Fruit fly (Drosophila melanogaster) whole organism, adult: ENCODE results near the gene Wnt10.

ENCODE experiments used
- CG11617 ChIP-seq: fragments of 200-800 bp; sonication (Bioruptor generic); optimal IDR thresholded peaks from 2 replicates; lab custom pipeline; 2017; ENCODE audit warnings: mild to moderate bottlenecking, missing biosample characterization, missing genetic modification reagents, missing genetic modification characterization
- CG14711 ChIP-seq: fragments of 200-800 bp; sonication (Bioruptor generic); optimal IDR thresholded peaks from 2 replicates; lab custom pipeline; 2018; ENCODE audit warnings: missing biosample characterization, mild to moderate bottlenecking, missing genetic modification characterization, moderate library complexity
- CG7101 ChIP-seq: fragments of 200-800 bp; sonication (Bioruptor generic); optimal IDR thresholded peaks from 2 replicates; lab custom pipeline; 2018; ENCODE audit warnings: missing biosample characterization, mild to moderate bottlenecking, missing genetic modification characterization, moderate library complexity
- Mnt ChIP-seq: fragments of 200-800 bp; sonication (Bioruptor generic); optimal IDR thresholded peaks from 2 replicates; lab custom pipeline; 2016; ENCODE audit warnings: missing biosample characterization, mild to moderate bottlenecking, missing genetic modification characterization
- bab1 ChIP-seq: fragments of 200-800 bp; sonication (Bioruptor generic); optimal IDR thresholded peaks from 3 replicates; lab custom pipeline; 2019; ENCODE audit warnings: missing biosample characterization, mild to moderate bottlenecking, missing genetic modification characterization, moderate library complexity

- TF ChIP-seq bab1 (GFP tag; lab: Kevin White, UChicago) (peak; percentile 16), CG7101 (tag; lab: Kevin White, UChicago) (no peak), CG14711 (tag; lab: Kevin White, UChicago) (peak; percentile 33), CG11617 (GFP tag; lab: Kevin White, UChicago) (no peak), Mnt (no peak)
These were observed 23.6 kb downstream of the Wnt10 start for dm6 chr2L:7386555-7387420.
